Fruit fly (Drosophila melanogaster) whole organism, embryonic: Measurements from ENCODE around the gene cactin.
A peak's percentile ranks its signal among the peaks of the same experiment; 100 is the strongest.

Experiments used
- Abd-B ChIP-seq: fragments of 200-800 bp; sonication (Bioruptor generic); optimal IDR thresholded peaks from 2 replicates; lab custom pipeline; 2018; ENCODE audit warnings: missing biosample characterization, mild to moderate bottlenecking, missing genetic modification characterization, moderate library complexity
- Atf-2 ChIP-seq: fragments of 200-800 bp; sonication (Bioruptor generic); optimal IDR thresholded peaks from 2 replicates; lab custom pipeline; 2016; ENCODE audit warnings: missing biosample characterization, missing genetic modification characterization
- B-H2 ChIP-seq: fragments of 200-800 bp; sonication (Bioruptor generic); optimal IDR thresholded peaks from 2 replicates; lab custom pipeline; 2018; ENCODE audit warnings: missing biosample characterization, mild to moderate bottlenecking, missing genetic modification characterization
- CG11398 ChIP-seq: fragments of 200-800 bp; sonication (Bioruptor generic); optimal IDR thresholded peaks from 2 replicates; lab custom pipeline; 2016; ENCODE audit warnings: missing biosample characterization, missing genetic modification characterization
- CG12071 ChIP-seq: fragments of 200-800 bp; sonication (Bioruptor generic); optimal IDR thresholded peaks from 3 replicates; lab custom pipeline; 2018; ENCODE audit warnings: missing biosample characterization, mild to moderate bottlenecking, missing genetic modification characterization
- CG12104 ChIP-seq: fragments of 200-800 bp; sonication (Bioruptor generic); optimal IDR thresholded peaks from 3 replicates; lab custom pipeline; 2016; ENCODE audit warnings: missing biosample characterization, missing genetic modification characterization
- CG1233 ChIP-seq: fragments of 200-800 bp; sonication (Bioruptor generic); optimal IDR thresholded peaks from 4 replicates; lab custom pipeline; 2018; ENCODE audit warnings: missing biosample characterization, mild to moderate bottlenecking, missing genetic modification characterization
- CG14441 ChIP-seq: fragments of 200-800 bp; sonication (Bioruptor generic); IDR thresholded peaks from 2 replicates; pipeline ENCODE4 v1.3.6; 2022; ENCODE audit warnings: missing biosample characterization, missing genetic modification characterization
- CG1603 ChIP-seq: fragments of 200-800 bp; sonication (Bioruptor generic); optimal IDR thresholded peaks from 2 replicates; lab custom pipeline; 2019; ENCODE audit warnings: missing biosample characterization, mild to moderate bottlenecking, missing genetic modification characterization, moderate library complexity
- CG17385 ChIP-seq: fragments of 200-800 bp; sonication (Bioruptor generic); optimal IDR thresholded peaks from 3 replicates; lab custom pipeline; 2018; ENCODE audit warnings: missing biosample characterization, mild to moderate bottlenecking, missing genetic modification characterization
- CG17912 ChIP-seq: fragments of 200-800 bp; sonication (Bioruptor generic); optimal IDR thresholded peaks from 2 replicates; lab custom pipeline; 2018; ENCODE audit warnings: missing biosample characterization, mild to moderate bottlenecking, missing genetic modification characterization
- CG31224 ChIP-seq: fragments of 200-800 bp; sonication (Bioruptor generic); IDR thresholded peaks from 2 replicates; pipeline ENCODE4 v1.3.6; 2022; ENCODE audit warnings: missing biosample characterization, missing genetic modification characterization
- CG34422 ChIP-seq: fragments of 200-800 bp; sonication (Bioruptor generic); IDR thresholded peaks from 3 replicates; pipeline ENCODE4 v1.3.6; 2022; ENCODE audit warnings: missing biosample characterization, missing genetic modification characterization
- CG4328 ChIP-seq: fragments of 200-800 bp; sonication (Bioruptor generic); optimal IDR thresholded peaks from 3 replicates; lab custom pipeline; 2017; ENCODE audit warnings: missing biosample characterization, missing genetic modification reagents, missing genetic modification characterization
- CG4360 ChIP-seq: fragments of 200-800 bp; sonication (Bioruptor generic); IDR thresholded peaks from 2 replicates; pipeline ENCODE4 v1.3.6; 2022; ENCODE audit warnings: missing biosample characterization, missing genetic modification characterization
- CG4404 ChIP-seq: fragments of 200-800 bp; sonication (Bioruptor generic); IDR thresholded peaks from 2 replicates; pipeline ENCODE4 v1.3.6; 2022; ENCODE audit warnings: missing biosample characterization, missing genetic modification characterization
- CG4730 ChIP-seq: fragments of 200-800 bp; sonication (Bioruptor generic); IDR thresholded peaks from 2 replicates; pipeline ENCODE4 v1.3.6; 2022; ENCODE audit warnings: missing biosample characterization, missing genetic modification characterization
- CG6175 ChIP-seq: fragments of 200-800 bp; sonication (Bioruptor generic); IDR thresholded peaks from 3 replicates; pipeline ENCODE4 v1.3.6; 2022; ENCODE audit warnings: missing biosample characterization, missing genetic modification characterization
- CG6765 ChIP-seq: fragments of 200-800 bp; sonication (Bioruptor generic); optimal IDR thresholded peaks from 3 replicates; lab custom pipeline; 2017; ENCODE audit warnings: missing biosample characterization, mild to moderate bottlenecking, missing genetic modification characterization
- CG6813 ChIP-seq: fragments of 200-800 bp; sonication (Bioruptor generic); optimal IDR thresholded peaks from 2 replicates; lab custom pipeline; 2017; ENCODE audit warnings: missing biosample characterization, missing genetic modification characterization, mild to moderate bottlenecking, moderate library complexity, missing genetic modification reagents
- CG7786 ChIP-seq: fragments of 200-800 bp; sonication (Bioruptor generic); optimal IDR thresholded peaks from 2 replicates; lab custom pipeline; 2016; ENCODE audit warnings: missing biosample characterization, missing genetic modification characterization
- CG8089 ChIP-seq: fragments of 200-800 bp; sonication (Bioruptor generic); optimal IDR thresholded peaks from 3 replicates; lab custom pipeline; 2016; ENCODE audit warnings: missing biosample characterization, missing genetic modification characterization
- CG8290 ChIP-seq, 3 experiments: fragments of 200-800 bp; sonication (Bioruptor generic); optimal IDR thresholded peaks; 2 replicates each; lab custom pipeline; 2016 to 2019; ENCODE audit warnings: missing biosample characterization in 3 of 3, missing genetic modification characterization in 3 of 3, mild to moderate bottlenecking in 2 of 3, moderate library complexity in 1 of 3
- CG8359 ChIP-seq: fragments of 200-800 bp; sonication (Bioruptor generic); optimal IDR thresholded peaks from 2 replicates; lab custom pipeline; 2017; ENCODE audit warnings: missing biosample characterization, mild to moderate bottlenecking, missing genetic modification characterization, borderline replicate concordance
- CG8944 ChIP-seq: fragments of 200-800 bp; sonication (Bioruptor generic); optimal IDR thresholded peaks from 3 replicates; lab custom pipeline; 2016; ENCODE audit warnings: missing biosample characterization, missing genetic modification characterization
- CHES-1-like ChIP-seq: fragments of 200-800 bp; sonication (Bioruptor generic); optimal IDR thresholded peaks from 2 replicates; lab custom pipeline; 2016; ENCODE audit warnings: missing biosample characterization, missing genetic modification characterization
- Deaf1 ChIP-seq: fragments of 200-800 bp; optimal IDR thresholded peaks from 3 replicates; lab custom pipeline; 2019; ENCODE audit warnings: missing biosample characterization, mild to moderate bottlenecking, missing genetic modification characterization, moderate library complexity
- ERR ChIP-seq: fragments of 200-800 bp; sonication (Bioruptor generic); optimal IDR thresholded peaks from 2 replicates; lab custom pipeline; 2016; ENCODE audit warnings: missing biosample characterization, missing genetic modification characterization
- H2.0 ChIP-seq: fragments of 200-800 bp; sonication (Bioruptor generic); IDR thresholded peaks from 2 replicates; pipeline ENCODE4 v1.3.6; 2022; ENCODE audit warnings: missing biosample characterization, missing genetic modification characterization
- Nf-YB ChIP-seq: fragments of 200-800 bp; sonication (Bioruptor generic); optimal IDR thresholded peaks from 3 replicates; lab custom pipeline; 2019; ENCODE audit warnings: missing biosample characterization, mild to moderate bottlenecking, missing genetic modification characterization, moderate library complexity
- Nf-YC ChIP-seq: fragments of 200-800 bp; optimal IDR thresholded peaks from 3 replicates; lab custom pipeline; 2019; ENCODE audit warnings: missing biosample characterization, mild to moderate bottlenecking, missing genetic modification characterization, moderate library complexity
- Ssrp ChIP-seq: fragments of 200-800 bp; sonication (Bioruptor generic); optimal IDR thresholded peaks from 2 replicates; lab custom pipeline; 2018; ENCODE audit warnings: missing biosample characterization, mild to moderate bottlenecking, missing genetic modification characterization, moderate library complexity
- Xrp1 ChIP-seq: fragments of 200-800 bp; sonication (Bioruptor generic); IDR thresholded peaks from 2 replicates; pipeline ENCODE4 v1.3.6; 2022; ENCODE audit warnings: missing biosample characterization, missing genetic modification characterization
- YL-1 ChIP-seq: fragments of 200-800 bp; sonication (Bioruptor generic); optimal IDR thresholded peaks from 3 replicates; lab custom pipeline; 2017; ENCODE audit warnings: missing biosample characterization, mild to moderate bottlenecking, missing genetic modification characterization
- al ChIP-seq: fragments of 200-800 bp; sonication (Bioruptor generic); IDR thresholded peaks from 2 replicates; pipeline ENCODE4 v1.3.6; 2022; ENCODE audit warnings: missing biosample characterization, missing genetic modification characterization
- ase ChIP-seq: fragments of 200-800 bp; sonication (Bioruptor generic); IDR thresholded peaks from 3 replicates; pipeline ENCODE4 v1.3.6; 2022; ENCODE audit warnings: missing biosample characterization, missing genetic modification characterization
- az2 ChIP-seq: fragments of 200-800 bp; sonication (Bioruptor generic); optimal IDR thresholded peaks from 3 replicates; lab custom pipeline; 2016; ENCODE audit warnings: missing biosample characterization, missing genetic modification characterization
- btn ChIP-seq: fragments of 200-800 bp; sonication (Bioruptor generic); optimal IDR thresholded peaks from 2 replicates; lab custom pipeline; 2016; ENCODE audit warnings: missing biosample characterization, missing genetic modification characterization
- cad ChIP-seq: fragments of >200 bp; optimal IDR thresholded peaks from 2 replicates; lab custom pipeline; 2017; ENCODE audit warnings: missing biosample characterization, missing genetic modification characterization
- caup ChIP-seq: fragments of 200-800 bp; sonication (Bioruptor generic); optimal IDR thresholded peaks from 3 replicates; lab custom pipeline; 2017; ENCODE audit warnings: missing biosample characterization, mild to moderate bottlenecking, missing genetic modification characterization, moderate library complexity; ENCODE audit not compliant: severe bottlenecking
- cwo ChIP-seq: fragments of 200-800 bp; sonication (Bioruptor generic); optimal IDR thresholded peaks from 3 replicates; lab custom pipeline; 2017; ENCODE audit warnings: missing biosample characterization, missing genetic modification characterization, mild to moderate bottlenecking, moderate library complexity, missing genetic modification reagents
- fd3F ChIP-seq: fragments of 200-800 bp; sonication (Bioruptor generic); optimal IDR thresholded peaks from 2 replicates; lab custom pipeline; 2018; ENCODE audit warnings: missing biosample characterization, mild to moderate bottlenecking, missing genetic modification characterization, moderate library complexity
- hkb ChIP-seq, 2 experiments: fragments of 200-800 bp in 1 of 2; fragments of >200 bp in 1 of 2; sonication (Bioruptor generic) in 1 of 2; IDR thresholded peaks in 1 of 2; optimal IDR thresholded peaks in 1 of 2; 2 replicates each; pipeline versions ENCODE4 v1.3.6 to Lab custom; 2017 to 2022; ENCODE audit warnings: missing biosample characterization in 1 of 2, missing genetic modification characterization in 1 of 2
- hth ChIP-seq: fragments of >200 bp; optimal IDR thresholded peaks from 2 replicates; lab custom pipeline; 2017; ENCODE audit warnings: inconsistent platforms
- lola ChIP-seq, 3 experiments: fragments of >200 bp in 2 of 3; fragments of 200-800 bp in 1 of 3; sonication (Bioruptor generic) in 1 of 3; optimal IDR thresholded peaks; 2 replicates each; lab custom pipeline; 2017 to 2019; ENCODE audit warnings: missing biosample characterization in 3 of 3, missing genetic modification characterization in 3 of 3, mild to moderate bottlenecking in 1 of 3, moderate library complexity in 1 of 3
- mld ChIP-seq: fragments of 200-800 bp; sonication (Bioruptor generic); IDR thresholded peaks from 3 replicates; pipeline ENCODE4 v1.3.6; 2022; ENCODE audit warnings: missing biosample characterization, missing genetic modification characterization; ENCODE audit not compliant: partially characterized antibody
- nau ChIP-seq: fragments of 200-800 bp; sonication (Bioruptor generic); optimal IDR thresholded peaks from 3 replicates; lab custom pipeline; 2017; ENCODE audit warnings: missing biosample characterization, mild to moderate bottlenecking, missing genetic modification characterization, missing genetic modification reagents
- pan ChIP-seq, 4 experiments: fragments of >200 bp in 3 of 4; fragments of 200-800 bp in 1 of 4; sonication (Bioruptor generic) in 1 of 4; optimal IDR thresholded peaks in 3 of 4; IDR thresholded peaks in 1 of 4; 2 replicates each; pipeline versions ENCODE4 v1.3.6 to Lab custom; 2017 to 2022; ENCODE audit warnings: missing biosample characterization in 2 of 4, missing genetic modification characterization in 2 of 4, mixed read lengths in 1 of 4
- trh ChIP-seq: fragments of 200-800 bp; sonication (Bioruptor generic); optimal IDR thresholded peaks from 2 replicates; lab custom pipeline; 2016; ENCODE audit warnings: missing biosample characterization, missing genetic modification characterization
- usp ChIP-seq: fragments of >200 bp; optimal IDR thresholded peaks from 2 replicates; lab custom pipeline; 2017; ENCODE audit warnings: missing biosample characterization, missing genetic modification characterization

cactin gene

dm6 chrX:20423747-20424165 is at the start of gene cactin, which contains the start of gene Pp4-19C (continued):
- TF ChIP-seq YL-1 (GFP tag; lab: Kevin White, UChicago) (peak; percentile 79), CG8359 (GFP tag; lab: Kevin White, UChicago) (no peak), H2.0 (no peak), ERR (no peak), Deaf1 (tag; lab: Kevin White, UChicago) (no peak), Ssrp (no peak), Nf-YC (tag; lab: Kevin White, UChicago) (peak; percentile 81), CG12071 (GFP tag; lab: Kevin White, UChicago) (no peak), B-H2 (GFP tag; lab: Kevin White, UChicago) (no peak), CG1233 (GFP tag; lab: Kevin White, UChicago) (no peak), fd3F (GFP tag; lab: Kevin White, UChicago) (no peak), nau (GFP tag; lab: Kevin White, UChicago) (no peak), Atf-2 (GFP tag; lab: Kevin White, UChicago) (no peak), lola (GFP tag; optimal IDR thresholded peaks at IDR 0.05; lab: Kevin White, UChicago) (peak in 1 of 3 experiments; percentile 29), al (GFP tag; lab: Robert Waterston, UW) (no peak), ase (no peak), CG14441 (GFP tag; lab: Robert Waterston, UW) (no peak), caup (GFP tag; lab: Kevin White, UChicago) (no peak), Nf-YB (GFP tag; lab: Kevin White, UChicago) (peak; percentile 48), CG4360 (GFP tag; lab: Robert Waterston, UW) (no peak), btn (no peak), CG11398 (GFP tag; lab: Kevin White, UChicago) (no peak), pan (optimal IDR thresholded peaks at IDR 0.05; lab: Kevin White, UChicago) (no peak), pan (GFP tag; optimal IDR thresholded peaks at IDR 0.05 in 1 of 2, IDR thresholded peaks at IDR 0.05 in 1 of 2) (no peak), CG6175 (no peak), CG12104 (GFP tag; lab: Kevin White, UChicago) (no peak), mld (GFP tag; lab: Robert Waterston, UW) (peak; percentile 71; the same call in 1 of the 3 replicates), CG17912 (GFP tag; lab: Kevin White, UChicago) (no peak), CG6765 (GFP tag; lab: Kevin White, UChicago) (no peak), trh (GFP tag; lab: Kevin White, UChicago) (no peak), CG4730 (GFP tag; lab: Robert Waterston, UW) (no peak), CG31224 (no peak), CG17385 (no peak), CG6813 (GFP tag; lab: Kevin White, UChicago) (no peak), hkb (optimal IDR thresholded peaks at IDR 0.05; lab: Kevin White, UChicago) (no peak), hkb (GFP tag; IDR thresholded peaks at IDR 0.05; lab: Robert Waterston, UW) (no peak), cwo (GFP tag; lab: Kevin White, UChicago) (no peak), CG8944 (GFP tag; lab: Kevin White, UChicago) (peak; percentile 41), CG7786 (GFP tag; lab: Kevin White, UChicago) (peak; percentile 29), CG34422 (GFP tag; lab: Robert Waterston, UW) (no peak), az2 (GFP tag; lab: Kevin White, UChicago) (peak; percentile 1), CG4404 (no peak), Xrp1 (no peak; the same call in 1 of the 2 replicates), usp (GFP tag; lab: Kevin White, UChicago) (no peak), hth (lab: Kevin White, UChicago) (no peak), cad (no peak), CG1603 (tag; lab: Kevin White, UChicago) (no peak), CG8089 (GFP tag; lab: Kevin White, UChicago) (no peak), CG4328 (no peak), CG8290 (GFP tag; optimal IDR thresholded peaks at IDR 0.05; lab: Kevin White, UChicago) (no peak), CG8290 (tag; optimal IDR thresholded peaks at IDR 0.05; lab: Kevin White, UChicago) (no peak), Abd-B (GFP tag; lab: Kevin White, UChicago) (peak; percentile 48), CHES-1-like (GFP tag; lab: Kevin White, UChicago) (no peak)
